Worm (Caenorhabditis elegans) whole organism, mixed stage, embryonic: ENCODE results near the gene T19D12.9.

Experiments
- M03D4.4 ChIP-seq: sonication (generic microtip); optimal IDR thresholded peaks from 2 replicates; lab custom pipeline; 2017; ENCODE audit warnings: mild to moderate bottlenecking, missing genetic modification characterization, missing compliant biosample characterization
- bed-3 ChIP-seq: fragments of 200-800 bp; sonication (Bioruptor generic); optimal IDR thresholded peaks from 3 replicates; lab custom pipeline; 2018; ENCODE audit warnings: mild to moderate bottlenecking, missing genetic modification characterization, moderate library complexity, missing compliant biosample characterization
- blmp-1 ChIP-seq: fragments of 150-350 bp; optimal IDR thresholded peaks from 2 replicates; lab custom pipeline; 2014; ENCODE audit warnings: missing biosample characterization, missing genetic modification characterization
- ceh-39 ChIP-seq: fragments of 150-350 bp; optimal IDR thresholded peaks from 2 replicates; lab custom pipeline; 2014; ENCODE audit warnings: missing biosample characterization, missing genetic modification characterization
- ceh-83 ChIP-seq: fragments of 200-800 bp; sonication (Bioruptor generic); optimal IDR thresholded peaks from 2 replicates; lab custom pipeline; 2018; ENCODE audit warnings: mild to moderate bottlenecking, missing genetic modification characterization, missing compliant biosample characterization
- ces-1 ChIP-seq: fragments of 150-350 bp; optimal IDR thresholded peaks from 2 replicates; lab custom pipeline; 2014; ENCODE audit warnings: missing biosample characterization, missing genetic modification reagents, missing genetic modification characterization
- cnd-1 ChIP-seq: fragments of 200-800 bp; sonication (Bioruptor generic); optimal IDR thresholded peaks from 2 replicates; lab custom pipeline; 2018; ENCODE audit warnings: mild to moderate bottlenecking, missing genetic modification characterization, missing compliant biosample characterization
- drap-1 ChIP-seq: fragments of 200-800 bp; sonication (Bioruptor generic); optimal IDR thresholded peaks from 3 replicates; lab custom pipeline; 2018; ENCODE audit warnings: mild to moderate bottlenecking, missing genetic modification characterization, missing compliant biosample characterization
- elt-1 ChIP-seq: sonication (generic microtip); optimal IDR thresholded peaks from 2 replicates; lab custom pipeline; 2017; ENCODE audit warnings: missing genetic modification characterization, mild to moderate bottlenecking, missing compliant biosample characterization, antibody characterized with exemption, moderate library complexity, borderline replicate concordance; ENCODE audit not compliant: insufficient read depth
- elt-3 ChIP-seq: fragments of 150-350 bp; optimal IDR thresholded peaks from 2 replicates; lab custom pipeline; 2014; ENCODE audit warnings: missing biosample characterization, missing genetic modification characterization
- flh-1 ChIP-seq: fragments of 200-800 bp; sonication (Bioruptor generic); optimal IDR thresholded peaks from 2 replicates; lab custom pipeline; 2018; ENCODE audit warnings: mild to moderate bottlenecking, missing genetic modification characterization, moderate library complexity, missing compliant biosample characterization
- ham-2 ChIP-seq: fragments of 200-800 bp; sonication (Bioruptor generic); optimal IDR thresholded peaks from 2 replicates; lab custom pipeline; 2018; ENCODE audit warnings: mild to moderate bottlenecking, missing genetic modification characterization, missing compliant biosample characterization
- hlh-1 ChIP-seq: fragments of 150-350 bp; optimal IDR thresholded peaks from 2 replicates; lab custom pipeline; 2014; ENCODE audit warnings: missing biosample characterization, missing genetic modification reagents, missing genetic modification characterization
- lin-13 ChIP-seq: fragments of 150-350 bp; optimal IDR thresholded peaks from 2 replicates; lab custom pipeline; 2014; ENCODE audit warnings: missing biosample characterization, missing genetic modification characterization
- lin-32 ChIP-seq: fragments of 200-800 bp; sonication (Bioruptor generic); optimal IDR thresholded peaks from 2 replicates; lab custom pipeline; 2018; ENCODE audit warnings: mild to moderate bottlenecking, missing genetic modification characterization, missing compliant biosample characterization
- lsy-2 ChIP-seq: fragments of 150-350 bp; optimal IDR thresholded peaks from 2 replicates; lab custom pipeline; 2014; ENCODE audit warnings: missing biosample characterization, missing genetic modification characterization
- mab-5 ChIP-seq: fragments of 150-350 bp; optimal IDR thresholded peaks from 2 replicates; lab custom pipeline; 2014; ENCODE audit warnings: missing biosample characterization, missing genetic modification characterization
- mep-1 ChIP-seq: fragments of 150-350 bp; optimal IDR thresholded peaks from 2 replicates; lab custom pipeline; 2017; ENCODE audit warnings: missing biosample characterization, missing genetic modification reagents, missing genetic modification characterization, inconsistent platforms
- mls-2 ChIP-seq: sonication (generic microtip); optimal IDR thresholded peaks from 2 replicates; lab custom pipeline; 2016; ENCODE audit warnings: mild to moderate bottlenecking, missing genetic modification characterization, moderate library complexity, missing compliant biosample characterization
- nhr-12 ChIP-seq: fragments of 150-350 bp; optimal IDR thresholded peaks from 2 replicates; lab custom pipeline; 2014; ENCODE audit warnings: missing biosample characterization, missing genetic modification characterization
- nhr-2 ChIP-seq: fragments of 150-350 bp; optimal IDR thresholded peaks from 2 replicates; lab custom pipeline; 2014; ENCODE audit warnings: missing biosample characterization, missing genetic modification characterization
- nhr-237 ChIP-seq: fragments of 150-350 bp; optimal IDR thresholded peaks from 2 replicates; lab custom pipeline; 2014; ENCODE audit warnings: missing biosample characterization, missing genetic modification characterization
- nhr-28 ChIP-seq: fragments of 150-350 bp; optimal IDR thresholded peaks from 2 replicates; lab custom pipeline; 2014; ENCODE audit warnings: missing biosample characterization, missing genetic modification characterization
- pha-4 ChIP-seq: fragments of 150-350 bp; optimal IDR thresholded peaks from 2 replicates; lab custom pipeline; 2018; ENCODE audit warnings: missing biosample characterization, missing genetic modification reagents, missing genetic modification characterization
- sem-2 ChIP-seq: fragments of 200-800 bp; sonication (Bioruptor generic); optimal IDR thresholded peaks from 2 replicates; lab custom pipeline; 2018; ENCODE audit warnings: mild to moderate bottlenecking, missing genetic modification characterization, missing compliant biosample characterization
- snpc-4 ChIP-seq: fragments of 150-350 bp; optimal IDR thresholded peaks from 2 replicates; lab custom pipeline; 2014; ENCODE audit warnings: missing biosample characterization, missing genetic modification characterization
- sptf-1 ChIP-seq: sonication (generic microtip); optimal IDR thresholded peaks from 2 replicates; lab custom pipeline; 2017; ENCODE audit warnings: mild to moderate bottlenecking, missing genetic modification characterization, moderate library complexity, missing compliant biosample characterization
- tbx-8 ChIP-seq: fragments of 200-800 bp; sonication (Bioruptor generic); optimal IDR thresholded peaks from 2 replicates; lab custom pipeline; 2018; ENCODE audit warnings: mild to moderate bottlenecking, missing genetic modification characterization, moderate library complexity, missing compliant biosample characterization
- unc-120 ChIP-seq: sonication (generic microtip); optimal IDR thresholded peaks from 2 replicates; lab custom pipeline; 2017; ENCODE audit warnings: missing genetic modification characterization, missing compliant biosample characterization; ENCODE audit not compliant: poor library complexity, severe bottlenecking
- unc-39 ChIP-seq: fragments of 150-350 bp; optimal IDR thresholded peaks from 2 replicates; lab custom pipeline; 2014; ENCODE audit warnings: missing biosample characterization, missing genetic modification characterization
- unc-62 ChIP-seq: fragments of 150-350 bp; optimal IDR thresholded peaks from 2 replicates; lab custom pipeline; 2014; ENCODE audit warnings: missing biosample characterization, missing genetic modification reagents, missing genetic modification characterization
- zip-8 ChIP-seq: fragments of 150-350 bp; optimal IDR thresholded peaks from 2 replicates; lab custom pipeline; 2014; ENCODE audit warnings: missing biosample characterization, missing genetic modification characterization
- ztf-11 ChIP-seq: fragments of 150-350 bp; optimal IDR thresholded peaks from 2 replicates; lab custom pipeline; 2014; ENCODE audit warnings: missing biosample characterization, missing genetic modification characterization

T19D12.9 gene

DNA sequence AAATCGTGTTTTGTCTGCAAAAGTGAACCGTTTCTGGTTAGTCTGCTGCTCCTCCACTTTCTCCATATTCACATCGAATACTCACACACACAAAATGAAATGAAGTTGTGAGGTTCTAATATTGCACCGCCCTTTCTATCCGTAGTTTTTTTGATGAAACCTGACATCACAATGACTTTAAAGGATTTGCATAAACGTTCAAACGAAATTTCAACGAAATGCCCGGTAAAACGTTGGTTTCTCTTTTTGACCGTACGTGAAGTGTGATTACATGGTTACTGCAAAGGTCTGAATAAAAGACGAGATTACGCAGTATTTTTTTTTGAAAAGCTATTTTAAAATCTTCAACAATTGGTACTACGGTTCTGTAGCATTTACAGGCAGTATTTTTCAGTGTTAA lies at the start of gene T19D12.9:
Gene T19D12.9, minus strand, starts transcription at position 101 of the 400 bp plus-strand sequence.
- TF ChIP-seq hlh-1 (no peak), mls-2 (tag; lab: Kevin White, UChicago) (no peak), cnd-1 (no peak), nhr-2 (no peak), blmp-1 (tag; lab: Kevin White, UChicago) (no peak), drap-1 (no peak), ham-2 (no peak), lin-13 (tag; lab: Kevin White, UChicago) (no peak), bed-3 (GFP tag; lab: Kevin White, UChicago) (no peak), sptf-1 (tag; lab: Kevin White, UChicago) (no peak), ces-1 (GFP tag; lab: Kevin White, UChicago) (no peak), lin-32 (no peak), mep-1 (tag; lab: Kevin White, UChicago) (no peak), ceh-39 (tag; lab: Kevin White, UChicago) (no peak), mab-5 (tag; lab: Kevin White, UChicago) (no peak), unc-120 (tag; lab: Kevin White, UChicago) (no peak), zip-8 (no peak), M03D4.4 (tag; lab: Kevin White, UChicago) (no peak), flh-1 (GFP tag; lab: Kevin White, UChicago) (no peak), sem-2 (GFP tag; lab: Kevin White, UChicago) (no peak)
- TF ChIP-seq, all 35 proteins: peak for 0

DNA sequence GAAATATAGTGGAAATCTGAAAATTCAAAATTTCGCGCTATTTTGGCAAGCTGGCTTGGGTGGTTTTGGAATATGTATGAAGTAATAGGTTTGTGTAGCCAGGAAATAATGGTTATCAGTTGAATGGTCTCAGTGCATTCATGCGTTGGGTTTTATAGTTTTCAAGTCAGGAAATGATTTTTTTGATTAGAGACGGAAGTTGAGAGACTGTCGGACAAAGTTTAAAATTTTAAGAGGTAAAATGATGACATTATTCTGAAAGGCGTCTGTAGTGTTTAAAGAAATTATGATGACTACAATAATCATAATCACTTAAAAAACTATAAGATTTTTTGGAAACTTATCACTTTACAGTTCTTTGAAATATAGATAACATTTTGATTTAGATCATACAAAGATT lies 47.3 kb upstream of the T19D12.9 start, which contains the start of gene C18H9.6:
Gene C18H9.6, minus strand, starts transcription at position 129 of the 400 bp plus-strand sequence.
- TF ChIP-seq nhr-237 (tag; lab: Kevin White, UChicago) (no peak), elt-1 (no peak)
- TF ChIP-seq, all 35 proteins: peak for 0

DNA sequence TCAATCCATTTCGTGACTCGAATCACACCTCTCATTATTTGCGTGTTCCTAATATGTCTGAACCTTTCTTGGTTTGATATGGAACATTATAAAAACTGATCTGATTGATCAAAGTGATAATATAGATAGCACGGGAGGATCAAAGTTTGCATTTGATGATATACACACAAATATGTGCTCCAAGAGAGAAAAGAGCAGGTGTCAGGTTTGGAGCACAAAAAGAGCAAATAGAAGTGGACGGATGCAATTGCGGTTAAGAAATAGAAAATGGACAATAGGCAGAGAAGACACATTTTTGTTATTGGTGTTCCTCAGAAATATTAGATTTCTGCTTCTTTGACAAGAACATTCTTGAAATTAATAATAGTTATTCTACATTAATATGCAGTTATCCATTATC lies 44.6 kb upstream of the T19D12.9 start, which contains the start of gene C18H9.1:
Gene C18H9.1, plus strand, starts transcription at position 301 of the 400 bp plus-strand sequence.
- TF ChIP-seq flh-1 (GFP tag; lab: Kevin White, UChicago) (no peak), ceh-39 (tag; lab: Kevin White, UChicago) (no peak), snpc-4 (tag; lab: Kevin White, UChicago) (no peak), cnd-1 (no peak), lsy-2 (tag; lab: Kevin White, UChicago) (no peak), lin-13 (tag; lab: Kevin White, UChicago) (no peak), drap-1 (no peak), ces-1 (GFP tag; lab: Kevin White, UChicago) (no peak), nhr-28 (no peak), blmp-1 (tag; lab: Kevin White, UChicago) (no peak), nhr-2 (no peak)
- TF ChIP-seq, all 35 proteins: peak for 0

DNA sequence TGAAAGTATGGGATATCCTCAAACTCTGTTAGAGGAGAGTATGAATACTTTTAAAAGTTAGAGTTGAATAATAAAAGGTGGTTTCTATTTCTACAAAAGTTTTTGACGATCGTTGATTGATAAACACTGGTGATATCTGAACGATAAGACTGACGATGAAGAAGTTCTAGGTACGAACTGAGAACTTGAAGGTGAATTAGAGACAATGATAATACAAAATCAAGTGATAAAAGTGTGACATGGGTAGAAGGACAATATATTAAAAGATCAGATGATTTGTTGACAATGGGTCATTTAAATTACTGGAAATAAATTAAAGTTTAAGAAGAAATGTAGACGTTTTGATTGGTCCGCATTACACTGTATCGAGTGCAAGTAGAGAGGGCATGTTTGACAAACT lies 41.2 kb upstream of the T19D12.9 start, which contains the start of gene C18H9.5:
Gene C18H9.5, minus strand, starts transcription at position 179 of the 400 bp plus-strand sequence.
- TF ChIP-seq sem-2 (GFP tag; lab: Kevin White, UChicago) (no peak), nhr-12 (tag; lab: Kevin White, UChicago) (no peak), unc-39 (tag; lab: Kevin White, UChicago) (no peak), elt-3 (tag; lab: Kevin White, UChicago) (no peak), lin-13 (tag; lab: Kevin White, UChicago) (no peak), ceh-83 (GFP tag; lab: Kevin White, UChicago) (no peak), ces-1 (GFP tag; lab: Kevin White, UChicago) (no peak), lsy-2 (tag; lab: Kevin White, UChicago) (no peak), unc-62 (GFP tag; lab: Kevin White, UChicago) (no peak), elt-1 (no peak), M03D4.4 (tag; lab: Kevin White, UChicago) (no peak), ztf-11 (no peak), tbx-8 (GFP tag; lab: Kevin White, UChicago) (no peak), mab-5 (tag; lab: Kevin White, UChicago) (no peak), flh-1 (GFP tag; lab: Kevin White, UChicago) (no peak)

DNA sequence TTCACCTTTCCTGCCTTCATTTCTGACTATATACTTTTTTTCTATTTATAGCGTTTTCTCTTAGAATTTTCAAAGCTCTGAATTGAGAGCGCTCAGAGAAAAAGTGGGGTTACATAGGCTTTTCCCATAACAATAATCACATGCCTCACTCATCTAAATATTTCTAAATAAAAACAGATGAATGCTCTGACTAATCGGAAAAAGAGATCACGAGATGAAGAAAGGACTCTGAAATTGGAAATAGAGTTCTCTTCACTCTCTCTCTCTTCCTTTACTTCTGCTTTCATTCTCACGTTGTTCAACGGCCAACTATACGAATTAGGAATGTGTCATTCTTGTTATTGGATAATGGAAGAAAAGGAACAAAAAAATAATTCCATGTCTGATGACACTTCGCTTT lies 34.9 kb upstream of the T19D12.9 start:
- TF ChIP-seq sptf-1 (tag; lab: Kevin White, UChicago) (no peak), ztf-11 (no peak), unc-39 (tag; lab: Kevin White, UChicago) (no peak), pha-4 (tag; lab: Kevin White, UChicago) (no peak), lin-13 (tag; lab: Kevin White, UChicago) (no peak), mls-2 (tag; lab: Kevin White, UChicago) (no peak), nhr-2 (no peak)
